Worm (Caenorhabditis elegans) whole organism, midembryonic: ENCODE results near the gene mutd-1.

Experiments
- T22C8.4 ChIP-seq: fragments of 200-800 bp; sonication (Bioruptor generic); IDR thresholded peaks from 2 replicates; pipeline ENCODE4 v1.3.6; 2022; ENCODE audit warnings: missing genetic modification characterization, missing compliant biosample characterization
- flt-1 ChIP-seq: fragments of 200-800 bp; sonication (Bioruptor generic); IDR thresholded peaks from 2 replicates; pipeline ENCODE4 v1.3.6; 2022; ENCODE audit warnings: missing genetic modification characterization, missing compliant biosample characterization
- ref-1 ChIP-seq: fragments of 200-800 bp; sonication (Bioruptor generic); conservative IDR thresholded peaks from 2 replicates; pipeline ENCODE4 v1.3.6; 2022; ENCODE audit warnings: missing genetic modification reagents, missing genetic modification characterization, missing compliant biosample characterization
- tab-1 ChIP-seq: fragments of 200-800 bp; sonication (Bioruptor generic); IDR thresholded peaks from 2 replicates; pipeline ENCODE4 v1.3.6; 2022; ENCODE audit warnings: missing genetic modification characterization, missing compliant biosample characterization
- ztf-23 ChIP-seq: fragments of 200-800 bp; sonication (Bioruptor generic); IDR thresholded peaks from 2 replicates; pipeline ENCODE4 v1.3.6; 2022; ENCODE audit warnings: missing genetic modification reagents, missing genetic modification characterization, missing compliant biosample characterization
- ztf-29 ChIP-seq: fragments of 200-800 bp; sonication (Bioruptor generic); IDR thresholded peaks from 2 replicates; pipeline ENCODE4 v1.3.6; 2022; ENCODE audit warnings: missing genetic modification reagents, missing genetic modification characterization, missing compliant biosample characterization

DNA sequence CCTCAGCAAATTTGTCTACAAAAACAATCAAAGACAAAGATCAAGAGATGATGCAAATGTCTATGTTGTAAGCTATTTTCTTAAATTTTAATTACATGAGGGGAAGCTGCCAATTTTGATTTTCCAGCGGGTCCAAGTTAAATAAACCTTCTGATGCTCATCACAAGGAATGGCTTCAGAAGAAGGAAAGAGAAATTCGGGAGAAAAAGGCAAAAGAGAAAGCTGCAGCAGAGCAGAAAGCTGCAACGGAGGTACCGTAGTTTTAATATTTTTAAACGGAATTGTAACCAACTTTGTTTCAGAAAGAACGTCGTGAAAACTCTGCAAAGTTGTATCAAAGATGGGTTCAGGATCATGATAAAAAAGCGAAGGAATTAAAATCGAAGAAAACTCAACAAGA, 24.3 kb upstream of the mutd-1 start:
- TF ChIP-seq tab-1 (GFP tag; lab: Robert Waterston, UW) (no peak), ref-1 (GFP tag; lab: Robert Waterston, UW) (no peak), ztf-29 (GFP tag; lab: Robert Waterston, UW) (no peak), flt-1 (GFP tag; lab: Robert Waterston, UW) (no peak), T22C8.4 (no peak), ztf-23 (GFP tag; lab: Robert Waterston, UW) (no peak)
